Worm (Caenorhabditis elegans): ENCODE measurements around the gene poml-4.

ce11 chrII:1503663-1504062 lies 37.1 kb upstream of the poml-4 start:
- TF ChIP-seq F13H6.1 (tag; optimal IDR thresholded peaks at IDR 0.05) (no peak), elt-1 (tag; optimal IDR thresholded peaks at IDR 0.05) (no peak)

Data from whole organism, L2 larva.